Fruit fly (Drosophila melanogaster) whole organism, embryonic: ENCODE measurements around the gene TkR86C.

Experiments
- CG10321 ChIP-seq: fragments of 200-800 bp; sonication (Bioruptor generic); IDR thresholded peaks from 2 replicates; pipeline ENCODE4 v1.3.6; 2022; ENCODE audit warnings: missing biosample characterization, missing genetic modification characterization
- CG11695 ChIP-seq: fragments of 200-800 bp; sonication (Bioruptor generic); IDR thresholded peaks from 3 replicates; pipeline ENCODE4 v1.3.6; 2022; ENCODE audit warnings: missing biosample characterization, missing genetic modification characterization
- CG12104 ChIP-seq: fragments of 200-800 bp; sonication (Bioruptor generic); optimal IDR thresholded peaks from 3 replicates; lab custom pipeline; 2016; ENCODE audit warnings: missing biosample characterization, missing genetic modification characterization
- CG17912 ChIP-seq: fragments of 200-800 bp; sonication (Bioruptor generic); optimal IDR thresholded peaks from 2 replicates; lab custom pipeline; 2018; ENCODE audit warnings: missing biosample characterization, mild to moderate bottlenecking, missing genetic modification characterization
- CG1792 ChIP-seq: fragments of 200-800 bp; sonication (Bioruptor generic); optimal IDR thresholded peaks from 2 replicates; lab custom pipeline; 2016; ENCODE audit warnings: missing biosample characterization, missing genetic modification characterization
- CG18476 ChIP-seq: fragments of 200-800 bp; sonication (Bioruptor generic); optimal IDR thresholded peaks from 2 replicates; lab custom pipeline; 2016; ENCODE audit warnings: missing biosample characterization, mild to moderate bottlenecking, missing genetic modification characterization
- CG3065 ChIP-seq: fragments of 200-800 bp; sonication (Bioruptor generic); optimal IDR thresholded peaks from 2 replicates; lab custom pipeline; 2016; ENCODE audit warnings: missing biosample characterization, missing genetic modification characterization
- CG3163 ChIP-seq: fragments of 200-800 bp; sonication (Bioruptor generic); optimal IDR thresholded peaks from 3 replicates; lab custom pipeline; 2016; ENCODE audit warnings: missing biosample characterization, missing genetic modification characterization
- CG32767 ChIP-seq: fragments of 200-800 bp; sonication (Bioruptor generic); IDR thresholded peaks from 2 replicates; pipeline ENCODE4 v1.3.6; 2022; ENCODE audit warnings: missing biosample characterization, missing genetic modification characterization
- CG3281 ChIP-seq: fragments of 200-800 bp; sonication (Bioruptor generic); optimal IDR thresholded peaks from 3 replicates; lab custom pipeline; 2017; ENCODE audit warnings: missing biosample characterization, mild to moderate bottlenecking, missing genetic modification characterization
- CG4424 ChIP-seq: fragments of 200-800 bp; sonication (Bioruptor generic); optimal IDR thresholded peaks from 3 replicates; lab custom pipeline; 2016; ENCODE audit warnings: missing biosample characterization, missing genetic modification characterization
- CG5180 ChIP-seq: fragments of 200-800 bp; sonication (Bioruptor generic); optimal IDR thresholded peaks from 3 replicates; lab custom pipeline; 2017; ENCODE audit warnings: missing biosample characterization, missing genetic modification characterization, mild to moderate bottlenecking, moderate library complexity, missing genetic modification reagents
- CG6254 ChIP-seq: fragments of 200-800 bp; sonication (Bioruptor generic); optimal IDR thresholded peaks from 3 replicates; lab custom pipeline; 2017; ENCODE audit warnings: mild to moderate bottlenecking, missing biosample characterization, missing genetic modification reagents, missing genetic modification characterization
- CG6272 ChIP-seq: fragments of 200-800 bp; sonication (Bioruptor generic); IDR thresholded peaks from 2 replicates; pipeline ENCODE4 v1.3.6; 2022; ENCODE audit warnings: missing biosample characterization, missing genetic modification characterization
- CG6813 ChIP-seq: fragments of 200-800 bp; sonication (Bioruptor generic); optimal IDR thresholded peaks from 2 replicates; lab custom pipeline; 2017; ENCODE audit warnings: missing biosample characterization, missing genetic modification characterization, mild to moderate bottlenecking, moderate library complexity, missing genetic modification reagents
- CG6854 ChIP-seq: fragments of 200-800 bp; sonication (Bioruptor generic); optimal IDR thresholded peaks from 3 replicates; lab custom pipeline; 2017; ENCODE audit warnings: missing biosample characterization, mild to moderate bottlenecking, missing genetic modification characterization
- CG7372 ChIP-seq: fragments of 200-800 bp; sonication (Bioruptor generic); IDR thresholded peaks from 2 replicates; pipeline ENCODE4 v1.3.6; 2022; ENCODE audit warnings: missing biosample characterization, missing genetic modification characterization
- CG9932 ChIP-seq: fragments of 200-800 bp; sonication (Bioruptor generic); IDR thresholded peaks from 2 replicates; pipeline ENCODE4 v1.3.6; 2022; ENCODE audit warnings: missing biosample characterization, missing genetic modification characterization
- D19A ChIP-seq: fragments of 200-800 bp; optimal IDR thresholded peaks from 3 replicates; lab custom pipeline; 2019; ENCODE audit warnings: missing biosample characterization, mild to moderate bottlenecking, missing genetic modification characterization, moderate library complexity
- E2f1 ChIP-seq: fragments of 200-800 bp; sonication (Bioruptor generic); IDR thresholded peaks from 2 replicates; pipeline ENCODE4 v1.3.6; 2022; ENCODE audit warnings: missing biosample characterization, missing genetic modification characterization
- Eip74EF ChIP-seq, 2 experiments: fragments of 200-800 bp in 1 of 2; fragments of >200 bp in 1 of 2; sonication (Bioruptor generic) in 1 of 2; optimal IDR thresholded peaks; 2 replicates each; lab custom pipeline; 2017 to 2019; ENCODE audit warnings: missing biosample characterization in 2 of 2, missing genetic modification characterization in 2 of 2, mild to moderate bottlenecking in 1 of 2, moderate library complexity in 1 of 2
- Ets65A ChIP-seq: fragments of 200-800 bp; sonication (Bioruptor generic); peaks from one replicate; lab custom pipeline; 2016; ENCODE audit warnings: missing biosample characterization, missing genetic modification characterization
- H15 ChIP-seq: fragments of 200-800 bp; sonication (Bioruptor generic); IDR thresholded peaks from 3 replicates; pipeline ENCODE4 v1.3.6; 2022; ENCODE audit warnings: missing biosample characterization, missing genetic modification characterization
- HLH54F ChIP-seq: fragments of 200-800 bp; sonication (Bioruptor generic); optimal IDR thresholded peaks from 3 replicates; lab custom pipeline; 2016; ENCODE audit warnings: missing biosample characterization, missing genetic modification characterization
- MBD-R2 ChIP-seq: fragments of 200-800 bp; sonication (Bioruptor generic); IDR thresholded peaks from 2 replicates; pipeline ENCODE4 v1.3.6; 2022; ENCODE audit warnings: missing biosample characterization, missing genetic modification characterization
- Rfx ChIP-seq: fragments of 200-800 bp; sonication (Bioruptor generic); IDR thresholded peaks from 2 replicates; pipeline ENCODE4 v1.3.6; 2022; ENCODE audit warnings: missing biosample characterization, missing genetic modification characterization
- Xrp1 ChIP-seq: fragments of 200-800 bp; sonication (Bioruptor generic); IDR thresholded peaks from 2 replicates; pipeline ENCODE4 v1.3.6; 2022; ENCODE audit warnings: missing biosample characterization, missing genetic modification characterization
- ase ChIP-seq: fragments of 200-800 bp; sonication (Bioruptor generic); IDR thresholded peaks from 3 replicates; pipeline ENCODE4 v1.3.6; 2022; ENCODE audit warnings: missing biosample characterization, missing genetic modification characterization
- cas ChIP-seq: fragments of 200-800 bp; sonication (Bioruptor generic); IDR thresholded peaks from 2 replicates; pipeline ENCODE4 v1.3.6; 2022; ENCODE audit warnings: missing biosample characterization, missing genetic modification characterization
- chif ChIP-seq, 2 experiments: fragments of 200-800 bp; sonication (Bioruptor generic); optimal IDR thresholded peaks; 3 replicates each; lab custom pipeline; 2016; ENCODE audit warnings: missing biosample characterization in 2 of 2, missing genetic modification characterization in 2 of 2
- cwo ChIP-seq: fragments of 200-800 bp; sonication (Bioruptor generic); optimal IDR thresholded peaks from 3 replicates; lab custom pipeline; 2017; ENCODE audit warnings: missing biosample characterization, missing genetic modification characterization, mild to moderate bottlenecking, moderate library complexity, missing genetic modification reagents
- danr ChIP-seq: fragments of 200-800 bp; sonication (Bioruptor generic); IDR thresholded peaks from 2 replicates; pipeline ENCODE4 v1.3.6; 2022; ENCODE audit warnings: missing biosample characterization, missing genetic modification characterization
- dysf ChIP-seq: fragments of 200-800 bp; sonication (Bioruptor generic); IDR thresholded peaks from 3 replicates; pipeline ENCODE4 v1.3.6; 2022; ENCODE audit warnings: missing biosample characterization, missing genetic modification characterization
- ems ChIP-seq: fragments of 200-800 bp; sonication (Bioruptor generic); optimal IDR thresholded peaks from 3 replicates; lab custom pipeline; 2016; ENCODE audit warnings: missing biosample characterization, missing genetic modification characterization
- fd3F ChIP-seq: fragments of 200-800 bp; sonication (Bioruptor generic); optimal IDR thresholded peaks from 2 replicates; lab custom pipeline; 2018; ENCODE audit warnings: missing biosample characterization, mild to moderate bottlenecking, missing genetic modification characterization, moderate library complexity
- fd96Cb ChIP-seq: fragments of 200-800 bp; sonication (Bioruptor generic); optimal IDR thresholded peaks from 2 replicates; lab custom pipeline; 2018; ENCODE audit warnings: missing biosample characterization, mild to moderate bottlenecking, missing genetic modification characterization, moderate library complexity
- fu2 ChIP-seq: fragments of 200-800 bp; sonication (Bioruptor generic); optimal IDR thresholded peaks from 2 replicates; lab custom pipeline; 2016; ENCODE audit warnings: missing biosample characterization, missing genetic modification characterization
- grau ChIP-seq: fragments of 200-800 bp; optimal IDR thresholded peaks from 3 replicates; lab custom pipeline; 2019; ENCODE audit warnings: missing biosample characterization, mild to moderate bottlenecking, missing genetic modification characterization, moderate library complexity
- grn ChIP-seq: fragments of 200-800 bp; sonication (Bioruptor generic); optimal IDR thresholded peaks from 3 replicates; lab custom pipeline; 2017; ENCODE audit warnings: missing biosample characterization, missing genetic modification characterization
- ham ChIP-seq: fragments of 200-800 bp; sonication (Bioruptor generic); IDR thresholded peaks from 2 replicates; pipeline ENCODE4 v1.3.6; 2022; ENCODE audit warnings: missing biosample characterization, missing genetic modification characterization
- lab ChIP-seq: fragments of 200-800 bp; sonication (Bioruptor generic); optimal IDR thresholded peaks from 3 replicates; lab custom pipeline; 2017; ENCODE audit warnings: missing biosample characterization, missing genetic modification characterization, mild to moderate bottlenecking, moderate library complexity, missing genetic modification reagents
- mam ChIP-seq: fragments of 200-800 bp; sonication (Bioruptor generic); optimal IDR thresholded peaks from 3 replicates; lab custom pipeline; 2016; ENCODE audit warnings: missing biosample characterization, missing genetic modification characterization
- org-1 ChIP-seq: fragments of 200-800 bp; sonication (Bioruptor generic); optimal IDR thresholded peaks from 2 replicates; lab custom pipeline; 2017; ENCODE audit warnings: missing biosample characterization, missing genetic modification characterization
- p53 ChIP-seq: fragments of 200-800 bp; sonication (Bioruptor generic); optimal IDR thresholded peaks from 2 replicates; lab custom pipeline; 2016; ENCODE audit warnings: missing biosample characterization, missing genetic modification characterization
- pita ChIP-seq: fragments of 200-800 bp; sonication (Bioruptor generic); optimal IDR thresholded peaks from 2 replicates; lab custom pipeline; 2017; ENCODE audit warnings: missing biosample characterization, mild to moderate bottlenecking, missing genetic modification characterization
- prd ChIP-seq, 3 experiments: fragments of >200 bp in 2 of 3; fragments of 200-800 bp in 1 of 3; sonication (Bioruptor generic) in 1 of 3; optimal IDR thresholded peaks in 2 of 3; IDR thresholded peaks in 1 of 3; 2 replicates in 2 of 3; 3 replicates in 1 of 3; pipeline versions ENCODE4 v1.3.6 to Lab custom; 2017 to 2022; ENCODE audit warnings: missing biosample characterization in 1 of 3, missing genetic modification characterization in 1 of 3
- scrt ChIP-seq: fragments of 200-800 bp; sonication (Bioruptor generic); optimal IDR thresholded peaks from 2 replicates; lab custom pipeline; 2018; ENCODE audit warnings: missing biosample characterization, mild to moderate bottlenecking, missing genetic modification characterization, moderate library complexity
- stc ChIP-seq: fragments of 200-800 bp; sonication (Bioruptor generic); IDR thresholded peaks from 2 replicates; pipeline ENCODE4 v1.3.6; 2022; ENCODE audit warnings: missing biosample characterization, missing genetic modification characterization
- tgo ChIP-seq: fragments of 200-800 bp; sonication (Bioruptor generic); IDR thresholded peaks from 3 replicates; pipeline ENCODE4 v1.3.6; 2022; ENCODE audit warnings: missing biosample characterization, missing genetic modification characterization
- unc-4 ChIP-seq: fragments of 200-800 bp; sonication (Bioruptor generic); IDR thresholded peaks from 2 replicates; pipeline ENCODE4 v1.3.6; 2022; ENCODE audit warnings: missing biosample characterization, missing genetic modification characterization; ENCODE audit not compliant: partially characterized antibody
- zfh2 ChIP-seq: fragments of 200-800 bp; sonication (Bioruptor generic); optimal IDR thresholded peaks from 2 replicates; lab custom pipeline; 2016; ENCODE audit warnings: missing biosample characterization, missing genetic modification characterization

Gene TkR86C

dm6 chr3R:10747650-10748049 lies 3.4 kb downstream of the TkR86C start (continued):
- TF ChIP-seq HLH54F (GFP tag; lab: Kevin White, UChicago) (no peak), CG17912 (GFP tag; lab: Kevin White, UChicago) (no peak), CG10321 (GFP tag; lab: Robert Waterston, UW) (no peak), CG6854 (GFP tag; lab: Kevin White, UChicago) (no peak), ems (no peak), fd3F (no peak), dysf (GFP tag; lab: Robert Waterston, UW) (0 out of 3 replicates have a peak, but pooled peaks have one; percentile 35), prd (optimal IDR thresholded peaks at IDR 0.05; lab: Kevin White, UChicago) (no peak), prd (GFP tag; IDR thresholded peaks at IDR 0.05; lab: Robert Waterston, UW) (0 out of 3 replicates have a peak, but pooled peaks have one; percentile 11), org-1 (GFP tag; lab: Kevin White, UChicago) (no peak), CG32767 (GFP tag; lab: Robert Waterston, UW) (0 out of 2 replicates have a peak, but pooled peaks have one; percentile 14), CG5180 (GFP tag; lab: Kevin White, UChicago) (no peak), lab (peak; percentile 55), CG4424 (no peak), CG3163 (GFP tag; lab: Kevin White, UChicago) (no peak), danr (GFP tag; lab: Robert Waterston, UW) (no peak), pita (GFP tag; lab: Kevin White, UChicago) (no peak), scrt (GFP tag; lab: Kevin White, UChicago) (no peak), ham (GFP tag; lab: Robert Waterston, UW) (no peak), H15 (GFP tag; lab: Robert Waterston, UW) (no peak), tgo (no peak), cwo (GFP tag; lab: Kevin White, UChicago) (no peak), unc-4 (GFP tag; lab: Robert Waterston, UW) (no peak), CG3065 (GFP tag; lab: Kevin White, UChicago) (no peak), grn (GFP tag; lab: Kevin White, UChicago) (no peak), CG3281 (GFP tag; lab: Kevin White, UChicago) (peak; percentile 25), mam (GFP tag; lab: Kevin White, UChicago) (peak; percentile 19), fd96Cb (no peak), stc (0 out of 2 replicates have a peak, but pooled peaks have one; percentile 13), zfh2 (GFP tag; lab: Kevin White, UChicago) (no peak), p53 (GFP tag; lab: Kevin White, UChicago) (no peak), Eip74EF (GFP tag; optimal IDR thresholded peaks at IDR 0.05; lab: Kevin White, UChicago) (no peak), CG7372 (GFP tag; lab: Robert Waterston, UW) (no peak), D19A (tag; lab: Kevin White, UChicago) (no peak), E2f1 (0 out of 2 replicates have a peak, but pooled peaks have one; percentile 30), CG1792 (GFP tag; lab: Kevin White, UChicago) (no peak), ase (no peak), Xrp1 (GFP tag; lab: Robert Waterston, UW) (no peak), CG6254 (GFP tag; lab: Kevin White, UChicago) (no peak), Ets65A (GFP tag; lab: Kevin White, UChicago) (peak; percentile 76), CG6272 (GFP tag; lab: Robert Waterston, UW) (0 out of 2 replicates have a peak, but pooled peaks have one; percentile 16), Rfx (GFP tag; lab: Robert Waterston, UW) (peak; percentile 60), grau (tag; lab: Kevin White, UChicago) (no peak), fu2 (GFP tag; lab: Kevin White, UChicago) (no peak), CG18476 (no peak), CG6813 (GFP tag; lab: Kevin White, UChicago) (no peak), CG11695 (GFP tag; lab: Robert Waterston, UW) (0 out of 3 replicates have a peak, but pooled peaks have one; percentile 32), chif (GFP tag; optimal IDR thresholded peaks at IDR 0.05; lab: Kevin White, UChicago) (no peak), CG12104 (GFP tag; lab: Kevin White, UChicago) (no peak), CG9932 (no peak), MBD-R2 (GFP tag; lab: Robert Waterston, UW) (no peak), cas (GFP tag; lab: Robert Waterston, UW) (no peak)
